Worm (Caenorhabditis elegans) whole organism, L4/young adult: ENCODE data around the gene T25G12.6.

Experiments used
- dao-5 ChIP-seq: sonication (generic microtip); optimal IDR thresholded peaks from 2 replicates; lab custom pipeline; 2016; ENCODE audit warnings: missing genotype, missing genetic modification characterization, moderate library complexity, missing compliant biosample characterization
- him-1 ChIP-seq: sonication (generic microtip); optimal IDR thresholded peaks from 2 replicates; lab custom pipeline; 2016; ENCODE audit warnings: missing genotype, missing genetic modification reagents, missing genetic modification characterization, missing compliant biosample characterization

DNA sequence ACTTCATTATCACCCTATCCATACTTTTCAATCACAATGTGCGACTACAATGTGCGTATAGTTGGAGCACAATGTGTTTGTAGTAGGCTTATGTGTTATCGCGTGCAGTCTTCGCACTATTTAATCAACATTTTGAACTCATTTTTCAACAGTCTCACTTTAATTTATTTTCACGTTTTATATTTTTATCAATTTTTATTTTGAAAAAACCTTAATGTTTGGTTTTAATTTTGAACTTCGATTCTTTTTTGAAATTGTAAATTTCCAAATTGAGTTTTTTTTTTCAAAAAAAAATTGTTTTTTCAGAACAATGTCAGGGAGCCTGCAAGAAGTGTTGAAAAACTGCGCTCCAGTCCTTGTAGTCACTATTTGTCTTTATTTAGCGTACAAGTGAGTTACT, 13.0 kb upstream of the T25G12.6 start, which contains the start of gene T25G12.13:
- TF ChIP-seq him-1 (no peak), dao-5 (tag; lab: Kevin White, UChicago) (no peak)
